Fruit fly (Drosophila melanogaster): ENCODE measurements around the gene Frl.

Gene Frl

dm6 chr3L:14037655-14038644 lies 15.1 kb upstream of the Frl start (continued):
- TF ChIP-seq CTCF (GFP tag; optimal IDR thresholded peaks at IDR 0.05) (no peak), CG10543 (GFP tag; optimal IDR thresholded peaks at IDR 0.05) (peak; percentile 12), CG17912 (GFP tag; optimal IDR thresholded peaks at IDR 0.05) (peak; percentile 20), Jarid2 (GFP tag; optimal IDR thresholded peaks at IDR 0.05) (no peak), CG11456 (GFP tag; IDR thresholded peaks at IDR 0.05) (0 out of 3 replicates have a peak, but pooled peaks have one; percentile 21), nom (GFP tag; optimal IDR thresholded peaks at IDR 0.05) (peak; percentile 10), Drgx (GFP tag; IDR thresholded peaks at IDR 0.05) (peak; percentile 54; the same call in 1 of the 2 replicates), dysf (GFP tag; IDR thresholded peaks at IDR 0.05) (no peak), kni (GFP tag; optimal IDR thresholded peaks at IDR 0.05) (peak; percentile 45), CG12219 (GFP tag; optimal IDR thresholded peaks at IDR 0.05) (peak; percentile 16), pfk (GFP tag; optimal IDR thresholded peaks at IDR 0.05) (peak; percentile 33), sens (GFP tag) (peak; percentile 78), wdn (GFP tag; IDR thresholded peaks at IDR 0.05) (no peak), croc (GFP tag; conservative IDR thresholded peaks at IDR 0.05) (no peak), CHES-1-like (GFP tag; optimal IDR thresholded peaks at IDR 0.05) (peak; percentile 49), chinmo (GFP tag; IDR thresholded peaks at IDR 0.05; ENCODE audit: partially characterized antibody) (peak; percentile 89; the same call in 2 of the 4 replicates), CG4360 (GFP tag; IDR thresholded peaks at IDR 0.05) (no peak), nerfin-1 (tag; optimal IDR thresholded peaks at IDR 0.05) (peak; percentile 37), Trl (optimal IDR thresholded peaks at IDR 0.05) (peak; percentile 96 to 99), Trl (GFP tag; optimal IDR thresholded peaks at IDR 0.05) (peak; percentile 20), prd (optimal IDR thresholded peaks at IDR 0.05) (no peak), prd (GFP tag; IDR thresholded peaks at IDR 0.05) (0 out of 3 replicates have a peak, but pooled peaks have one; percentile 6), E2f2 (GFP tag; IDR thresholded peaks at IDR 0.05) (peak; percentile 16; the same call in 1 of the 2 replicates), unc-4 (GFP tag; IDR thresholded peaks at IDR 0.05; ENCODE audit: partially characterized antibody) (0 out of 2 replicates have a peak, but pooled peaks have one; percentile 29), CG7928 (GFP tag; optimal IDR thresholded peaks at IDR 0.05) (no peak), row (GFP tag; IDR thresholded peaks at IDR 0.05) (peak; percentile 58; the same call in 2 of the 3 replicates), gro (GFP tag; optimal IDR thresholded peaks at IDR 0.05) (no peak), Dbx (GFP tag; IDR thresholded peaks at IDR 0.05) (peak; percentile 55; the same call in 2 of the 3 replicates), CG14014 (GFP tag; IDR thresholded peaks at IDR 0.05) (peak; percentile 31; the same call in 1 of the 2 replicates), CG1602 (GFP tag; optimal IDR thresholded peaks at IDR 0.05) (no peak), kah (GFP tag; optimal IDR thresholded peaks at IDR 0.05) (peak; percentile 35), NFAT (GFP tag; IDR thresholded peaks at IDR 0.05) (peak; percentile 9; the same call in 1 of the 2 replicates), sd (tag; optimal IDR thresholded peaks at IDR 0.05) (peak; percentile 13), bigmax (GFP tag; optimal IDR thresholded peaks at IDR 0.05) (peak; percentile 97), CG1832 (GFP tag; optimal IDR thresholded peaks at IDR 0.05) (peak; percentile 67), YL-1 (GFP tag; optimal IDR thresholded peaks at IDR 0.05) (peak; percentile 43), sna (GFP tag; IDR thresholded peaks at IDR 0.05; ENCODE audit: partially characterized antibody) (peak; percentile 34; the same call in 1 of the 2 replicates), amos (GFP tag; IDR thresholded peaks at IDR 0.05; ENCODE audit: partially characterized antibody) (no peak), CG12659 (GFP tag; optimal IDR thresholded peaks at IDR 0.05) (no peak), HmgZ (tag; optimal IDR thresholded peaks at IDR 0.05) (peak; percentile 35), vvl (GFP tag; IDR thresholded peaks at IDR 0.05) (peak; percentile 26; the same call in 1 of the 2 replicates), Pdp1 (GFP tag; optimal IDR thresholded peaks at IDR 0.05) (peak in 1 of 2 experiments; percentile 91), CG13287 (GFP tag; IDR thresholded peaks at IDR 0.05; ENCODE audit: partially characterized antibody) (peak; percentile 51), sob (GFP tag; IDR thresholded peaks at IDR 0.05) (peak; percentile 35; the same call in 1 of the 2 replicates), crol (GFP tag; IDR thresholded peaks at IDR 0.05) (peak; percentile 67), fd3F (GFP tag; optimal IDR thresholded peaks at IDR 0.05) (peak; percentile 19), hbn (GFP tag; IDR thresholded peaks at IDR 0.05; ENCODE audit: partially characterized antibody) (peak; percentile 42), CG2202 (tag; optimal IDR thresholded peaks at IDR 0.05) (no peak)
